Worm (Caenorhabditis elegans) whole organism, L4 larva: ENCODE measurements around the gene T12A7.2.

Experiments
- ama-1 ChIP-seq: fragments of 150-350 bp; optimal IDR thresholded peaks from 2 replicates; lab custom pipeline; 2014; ENCODE audit warnings: inconsistent platforms, mixed read lengths
- ceh-82 ChIP-seq: sonication (generic microtip); optimal IDR thresholded peaks from 2 replicates; lab custom pipeline; 2017; ENCODE audit warnings: missing biosample characterization, missing genetic modification characterization
- daf-12 ChIP-seq: fragments of 150-350 bp; optimal IDR thresholded peaks from 2 replicates; lab custom pipeline; 2014; ENCODE audit warnings: missing biosample characterization, missing genetic modification reagents, missing genetic modification characterization
- dmd-9 ChIP-seq: fragments of 200-800 bp; sonication (Bioruptor generic); IDR thresholded peaks from 2 replicates; pipeline ENCODE4 v1.3.6; 2022; ENCODE audit warnings: missing genetic modification reagents, missing genetic modification characterization, missing compliant biosample characterization
- hif-1 ChIP-seq, 2 experiments: sonication (generic microtip); optimal IDR thresholded peaks; 2 replicates each; lab custom pipeline; 2016 to 2017; ENCODE audit warnings: missing compliant biosample characterization in 2 of 2, missing genetic modification characterization in 2 of 2, missing genetic modification reagents in 2 of 2, missing genotype in 2 of 2, mild to moderate bottlenecking in 1 of 2
- hlh-30 ChIP-seq: sonication (generic microtip); optimal IDR thresholded peaks from 2 replicates; lab custom pipeline; 2017; ENCODE audit warnings: antibody characterized with exemption, mild to moderate bottlenecking, missing genetic modification characterization, missing compliant biosample characterization; ENCODE audit not compliant: insufficient read depth
- nhr-28 ChIP-seq: fragments of 150-350 bp; optimal IDR thresholded peaks from 2 replicates; lab custom pipeline; 2014; ENCODE audit warnings: missing biosample characterization, missing genetic modification characterization

DNA sequence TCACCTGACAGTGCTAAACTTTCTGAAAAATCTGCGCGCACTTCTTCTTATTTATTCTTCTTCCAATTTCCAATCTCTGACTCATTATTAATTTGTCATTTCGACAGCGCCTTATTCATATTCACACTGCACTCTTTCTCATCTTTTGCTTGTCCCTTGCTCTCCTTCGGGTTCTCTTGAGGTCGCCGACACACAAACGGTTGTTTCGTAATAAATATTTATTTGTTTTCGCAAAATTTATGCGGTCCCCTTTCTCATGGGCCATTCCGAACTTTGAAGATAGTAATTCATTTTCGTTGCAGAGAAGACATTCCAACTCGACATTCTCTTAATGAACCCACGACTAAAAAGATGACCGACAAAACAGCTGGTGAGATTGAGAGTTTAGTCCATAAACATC, 46.2 kb downstream of the T12A7.2 start, which contains the start of gene magi-1:
- no peak for TF ChIP-seq hif-1 (tag; optimal IDR thresholded peaks at IDR 0.05; lab: Kevin White, UChicago)
- TF ChIP-seq ama-1 (lab: Kevin White, UChicago): no peak
- TF ChIP-seq daf-12 (tag; lab: Kevin White, UChicago): no peak
- TF ChIP-seq ceh-82 (tag; lab: Kevin White, UChicago): no peak
- no peak for TF ChIP-seq dmd-9 (GFP tag; lab: Robert Waterston, UW)
- no peak for TF ChIP-seq nhr-28
- TF ChIP-seq hlh-30: no peak
